Worm (Caenorhabditis elegans): ENCODE results near the gene krr-1.
A peak's percentile ranks its signal among the peaks of the same experiment; 100 is the strongest.

The krr-1 gene

DNA sequence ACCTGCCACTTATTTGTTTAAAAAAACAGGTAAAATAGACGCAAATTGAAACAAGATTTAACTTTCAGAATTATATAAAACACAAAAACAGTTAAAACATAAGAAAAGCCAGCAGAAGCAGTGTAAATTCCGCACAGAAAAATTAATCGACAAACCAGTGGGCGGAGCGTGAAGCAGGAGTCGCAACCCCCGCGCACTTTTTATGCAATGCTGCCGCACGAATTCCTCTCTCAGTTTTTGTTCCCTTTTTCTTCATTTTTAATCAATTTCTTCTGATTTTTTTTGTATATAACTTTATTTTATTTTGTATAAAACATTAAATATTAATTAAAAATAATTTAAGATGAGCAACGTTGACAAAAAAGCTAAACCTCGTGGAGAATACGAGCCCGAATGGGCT, at the start of gene krr-1, which contains the start of gene gei-6:
TSS of gene krr-1 (plus strand) at position 344 of the 400 bp plus-strand sequence.
TSS of gene gei-6 (minus strand) at position 2 of the 400 bp plus-strand sequence.
- TF ChIP-seq W03F9.2 (tag; optimal IDR thresholded peaks at IDR 0.05) (peak; percentile 33), him-1 (tag; optimal IDR thresholded peaks at IDR 0.05) (no peak), dao-5 (tag; optimal IDR thresholded peaks at IDR 0.05) (no peak)

DNA sequence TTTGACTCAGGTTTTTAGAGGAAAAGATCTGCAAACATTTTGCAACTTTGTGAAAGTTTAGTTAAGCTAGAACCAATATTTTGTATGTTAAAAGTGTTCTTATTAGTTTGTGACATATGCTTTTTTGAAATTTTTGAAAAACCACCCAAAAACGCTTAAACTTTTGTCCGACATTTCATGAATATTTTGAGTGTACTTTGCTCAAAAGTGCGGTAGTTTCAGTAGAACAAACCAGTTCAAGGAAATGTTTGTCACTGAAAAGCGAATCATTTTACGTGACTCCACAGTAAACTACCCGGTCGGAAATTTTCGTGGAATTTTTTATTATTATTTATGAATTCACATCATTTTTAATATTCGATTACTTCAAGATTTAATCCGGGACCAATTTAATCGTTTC, 46.4 kb upstream of the krr-1 start, which contains the start of gene pitr-5:
TSS of gene pitr-5 (plus strand) at position 301 of the 400 bp plus-strand sequence.
- TF ChIP-seq him-1 (tag; optimal IDR thresholded peaks at IDR 0.05) (no peak), dao-5 (tag; optimal IDR thresholded peaks at IDR 0.05) (no peak), W03F9.2 (tag; optimal IDR thresholded peaks at IDR 0.05) (no peak)

DNA sequence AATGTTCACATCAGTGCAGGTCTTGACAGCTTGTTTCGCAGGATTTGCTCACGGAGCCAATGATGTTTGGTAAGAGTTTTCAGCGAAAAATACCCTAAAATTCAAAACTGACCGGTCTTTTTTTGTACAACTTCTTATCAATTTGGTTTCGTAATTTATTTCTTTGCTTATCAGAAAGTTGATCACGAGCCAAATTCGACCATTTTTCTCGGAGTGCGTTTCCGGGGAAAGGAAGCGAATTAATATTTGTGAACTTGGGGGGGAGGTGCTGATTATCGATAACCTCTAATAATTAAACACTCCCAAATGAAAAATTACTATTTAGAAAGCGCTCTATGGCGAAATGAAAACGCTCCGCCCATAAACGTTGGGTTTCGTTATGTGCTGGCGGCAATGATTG, 44.4 kb upstream of the krr-1 start:
- TF ChIP-seq dao-5 (tag; optimal IDR thresholded peaks at IDR 0.05) (no peak), him-1 (tag; optimal IDR thresholded peaks at IDR 0.05) (no peak), W03F9.2 (tag; optimal IDR thresholded peaks at IDR 0.05) (no peak)

DNA sequence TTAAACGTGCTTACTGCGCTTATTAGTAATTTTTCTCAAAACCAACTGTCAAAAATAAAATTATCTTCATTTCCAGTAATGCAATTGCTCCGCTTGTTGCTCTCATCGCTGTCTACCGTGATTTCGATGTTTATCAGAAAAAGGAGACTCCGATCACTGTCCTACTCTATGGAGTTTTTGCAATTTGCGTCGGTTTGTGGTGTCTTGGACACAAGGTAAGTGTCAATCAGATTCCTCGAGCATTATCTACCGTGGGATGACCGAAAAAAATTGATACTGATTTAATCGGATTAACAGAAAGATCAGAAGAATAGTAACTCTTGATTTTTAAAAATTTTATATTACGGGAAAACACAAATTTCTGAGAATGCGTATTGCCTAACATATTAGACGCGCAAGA, 43.7 kb upstream of the krr-1 start:
- TF ChIP-seq W03F9.2 (tag; optimal IDR thresholded peaks at IDR 0.05): no peak
- no peak for TF ChIP-seq dao-5 (tag; optimal IDR thresholded peaks at IDR 0.05)
- no peak for TF ChIP-seq him-1 (tag; optimal IDR thresholded peaks at IDR 0.05)

DNA sequence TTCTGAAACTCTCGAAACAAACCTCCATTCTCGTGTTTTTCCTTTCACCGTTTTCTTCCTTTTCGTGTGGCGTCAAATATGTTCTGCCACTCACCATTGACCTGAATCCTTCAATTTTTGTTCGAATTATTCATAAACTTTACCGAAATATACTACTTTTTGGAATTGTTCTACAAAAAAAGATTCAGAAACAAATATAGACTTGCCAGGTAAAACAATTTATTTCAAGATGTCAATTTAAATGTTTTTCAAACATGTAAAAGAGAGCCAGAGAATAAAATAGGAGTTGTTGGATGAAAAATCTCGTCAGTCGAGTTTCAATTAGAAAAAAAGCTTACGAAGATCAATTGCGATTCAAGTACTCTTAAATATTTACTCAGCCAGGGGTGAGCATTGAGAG, 37.4 kb upstream of the krr-1 start, which contains the start of gene F09G2.8:
TSS of gene F09G2.8 (minus strand) at position 101 of the 400 bp plus-strand sequence.
- TF ChIP-seq him-1 (tag; optimal IDR thresholded peaks at IDR 0.05) (no peak), dao-5 (tag; optimal IDR thresholded peaks at IDR 0.05) (no peak), W03F9.2 (tag; optimal IDR thresholded peaks at IDR 0.05) (no peak)

DNA sequence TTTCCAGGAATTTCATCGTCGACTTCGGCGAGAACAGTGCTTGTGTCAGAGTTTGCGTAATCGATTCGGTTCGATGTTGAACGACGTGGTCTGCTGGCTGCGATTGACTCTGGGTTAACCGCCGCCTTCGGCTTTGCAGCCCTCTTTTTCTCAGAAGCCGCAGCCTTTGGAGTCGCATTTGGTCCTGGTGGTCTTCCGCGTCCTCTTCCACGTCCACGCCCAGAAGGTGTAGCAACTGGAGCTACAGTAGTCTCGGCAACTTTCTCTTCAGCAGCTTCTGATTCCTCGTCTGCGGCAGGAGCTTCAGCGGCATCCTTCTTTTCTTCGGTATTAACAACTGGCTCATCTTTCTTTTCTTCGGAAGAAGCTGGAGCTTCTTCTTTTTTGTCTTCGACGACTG, 36.2 kb upstream of the krr-1 start:
- TF ChIP-seq him-1 (tag; optimal IDR thresholded peaks at IDR 0.05): no peak
- no peak for TF ChIP-seq dao-5 (tag; optimal IDR thresholded peaks at IDR 0.05)
- TF ChIP-seq W03F9.2 (tag; optimal IDR thresholded peaks at IDR 0.05): no peak

DNA sequence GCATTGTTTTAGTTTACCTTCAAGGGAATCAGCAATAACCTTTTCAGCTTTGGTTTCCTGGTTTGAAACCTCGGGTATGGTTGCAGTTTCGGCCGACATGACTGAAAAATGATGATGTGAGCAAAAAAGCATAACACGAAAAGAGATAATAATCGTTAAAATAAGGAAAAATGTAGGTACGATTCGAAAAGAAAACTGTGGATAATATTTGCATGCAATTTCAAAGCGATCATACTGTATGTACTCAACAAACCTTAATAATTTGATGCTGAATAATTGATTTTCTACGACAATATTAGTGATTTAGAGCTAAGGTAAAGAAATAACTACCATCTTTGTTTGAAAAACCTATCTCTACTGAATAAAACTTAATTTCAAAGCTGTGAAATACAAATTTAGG, 35.0 kb upstream of the krr-1 start, which contains the start of gene attf-2:
TSS of gene attf-2 (minus strand) at position 101 of the 400 bp plus-strand sequence.
- TF ChIP-seq dao-5 (tag; optimal IDR thresholded peaks at IDR 0.05) (no peak), W03F9.2 (tag; optimal IDR thresholded peaks at IDR 0.05) (no peak)

DNA sequence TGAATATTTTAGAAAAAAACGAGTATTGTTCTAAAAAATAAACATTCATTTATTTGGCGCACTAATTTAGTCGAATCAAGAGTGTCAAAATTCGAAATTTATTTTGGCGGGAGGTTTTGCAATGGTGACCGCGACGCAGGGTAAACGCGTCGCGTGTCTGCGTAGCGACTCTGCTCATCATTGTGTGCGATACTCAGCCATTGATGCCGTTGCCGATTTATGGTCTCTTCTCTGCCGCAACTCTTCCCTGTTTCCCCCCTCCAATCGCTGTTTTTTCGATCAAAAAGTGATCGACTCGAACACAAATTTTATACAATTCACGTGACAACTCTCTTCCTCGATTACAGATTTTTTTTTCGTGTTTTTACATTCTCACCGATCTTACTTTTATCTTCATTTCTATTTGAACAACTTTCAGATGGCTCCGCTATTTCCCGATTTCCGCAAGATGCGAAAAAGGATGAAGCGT, 34.5 kb upstream of the krr-1 start, which contains the start of gene F09G2.2:
TSS of gene F09G2.2 (plus strand) at position 419 of the 469 bp plus-strand sequence.
- TF ChIP-seq him-1 (tag; optimal IDR thresholded peaks at IDR 0.05) (peak; percentile 52), W03F9.2 (tag; optimal IDR thresholded peaks at IDR 0.05) (peak; percentile 93), dao-5 (tag; optimal IDR thresholded peaks at IDR 0.05) (no peak)

DNA sequence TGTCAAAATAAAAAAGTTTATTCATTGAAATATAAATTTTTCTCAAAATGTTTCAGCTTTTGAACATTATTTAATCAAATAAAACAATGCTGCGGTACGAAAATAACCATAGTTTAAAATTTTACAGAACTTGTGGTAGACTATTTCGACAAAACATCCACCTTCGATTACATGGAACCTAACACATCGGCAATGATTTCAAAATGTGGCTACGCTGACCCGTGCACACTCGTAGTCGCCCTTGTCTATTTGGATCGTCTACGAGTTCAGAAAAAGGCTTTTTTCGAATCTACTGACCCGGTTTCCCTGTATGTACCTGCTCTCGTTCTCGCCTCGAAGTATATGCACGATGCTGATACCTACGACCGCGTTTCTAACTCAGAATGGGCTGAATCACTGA, 34.0 kb upstream of the krr-1 start:
- no peak for TF ChIP-seq dao-5 (tag; optimal IDR thresholded peaks at IDR 0.05)
- no peak for TF ChIP-seq W03F9.2 (tag; optimal IDR thresholded peaks at IDR 0.05)
- TF ChIP-seq him-1 (tag; optimal IDR thresholded peaks at IDR 0.05): no peak

DNA sequence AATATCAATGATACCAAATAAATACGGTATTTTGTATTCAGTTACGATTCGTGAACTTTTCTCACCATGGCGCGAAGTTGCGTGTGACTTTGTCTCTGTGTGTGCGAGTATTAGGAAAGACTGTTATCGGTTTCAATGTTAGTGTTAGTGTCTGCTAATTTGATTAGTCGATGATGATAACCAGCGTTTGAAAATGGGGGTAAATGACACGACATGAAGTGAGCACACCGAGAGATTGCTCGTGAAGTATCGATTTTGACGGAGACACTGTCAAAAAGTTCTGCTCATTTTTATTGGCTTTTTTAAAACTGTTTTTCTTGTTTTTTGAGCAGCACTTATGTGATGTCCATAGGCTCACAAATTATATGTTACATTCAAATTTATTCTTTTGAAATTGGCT, 32.6 kb upstream of the krr-1 start:
- TF ChIP-seq W03F9.2 (tag; optimal IDR thresholded peaks at IDR 0.05): no peak
- TF ChIP-seq dao-5 (tag; optimal IDR thresholded peaks at IDR 0.05): no peak
- no peak for TF ChIP-seq him-1 (tag; optimal IDR thresholded peaks at IDR 0.05)

DNA sequence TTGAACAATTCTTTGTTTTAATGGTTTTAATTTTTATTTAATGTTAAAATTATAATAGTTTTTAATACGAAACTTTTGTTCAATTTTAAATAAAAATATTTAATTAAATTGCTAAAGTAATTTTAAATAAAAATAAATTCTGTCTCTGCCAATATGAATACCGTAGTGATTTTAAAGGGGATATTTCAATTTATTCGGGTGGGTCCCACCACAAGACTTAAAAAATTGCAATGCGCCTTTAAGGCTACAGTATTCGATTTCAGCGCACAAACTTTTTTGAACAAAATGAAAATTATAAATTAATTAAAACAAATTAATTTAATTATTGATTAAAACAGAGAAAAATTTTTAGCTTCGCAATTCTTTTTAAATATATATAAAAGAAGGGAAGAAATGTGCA, 31.9 kb upstream of the krr-1 start:
- TF ChIP-seq dao-5 (tag; optimal IDR thresholded peaks at IDR 0.05) (no peak), him-1 (tag; optimal IDR thresholded peaks at IDR 0.05) (no peak), W03F9.2 (tag; optimal IDR thresholded peaks at IDR 0.05) (no peak)

DNA sequence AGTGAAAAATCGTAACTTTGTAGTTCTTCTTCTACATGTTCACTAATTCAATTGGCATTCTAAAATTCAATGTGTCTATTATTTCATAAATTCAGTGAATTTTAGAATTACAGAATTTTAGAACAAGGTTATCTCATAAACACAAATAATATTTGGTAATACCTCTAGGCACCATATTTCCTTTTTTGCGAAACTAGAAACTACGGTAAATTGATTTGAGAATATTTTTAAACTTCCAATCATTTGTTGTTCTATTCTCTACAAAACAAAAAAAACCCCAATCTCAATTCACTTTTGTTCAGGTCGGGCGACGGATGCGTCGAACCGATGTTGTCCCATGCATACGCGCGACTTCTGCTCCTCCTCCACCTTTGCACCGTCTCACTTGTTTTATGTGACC, 31.1 kb upstream of the krr-1 start, which contains the start of gene F09G2.1:
TSS of gene F09G2.1 (plus strand) at position 301 of the 400 bp plus-strand sequence.
- TF ChIP-seq W03F9.2 (tag; optimal IDR thresholded peaks at IDR 0.05) (no peak), him-1 (tag; optimal IDR thresholded peaks at IDR 0.05) (no peak), dao-5 (tag; optimal IDR thresholded peaks at IDR 0.05) (no peak)

DNA sequence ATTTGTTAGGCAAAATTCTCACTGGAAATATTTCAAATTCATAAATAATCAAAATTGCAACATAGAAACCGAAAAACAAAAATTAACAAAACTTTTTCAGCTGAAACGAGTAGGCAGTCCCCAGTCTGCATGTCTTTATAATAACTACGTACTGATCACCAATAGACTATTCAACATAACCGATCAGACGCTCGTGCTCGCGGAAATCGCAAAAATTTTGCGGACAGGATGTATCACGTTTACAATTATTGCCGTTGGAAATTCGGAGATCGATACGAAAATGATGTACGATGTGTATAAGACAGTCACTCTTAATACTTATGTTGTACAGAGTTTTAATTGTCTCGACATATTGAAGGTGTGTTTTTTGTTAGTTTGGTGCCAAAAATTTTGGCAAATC, 29.6 kb upstream of the krr-1 start:
- TF ChIP-seq him-1 (tag; optimal IDR thresholded peaks at IDR 0.05) (no peak), W03F9.2 (tag; optimal IDR thresholded peaks at IDR 0.05) (no peak)

DNA sequence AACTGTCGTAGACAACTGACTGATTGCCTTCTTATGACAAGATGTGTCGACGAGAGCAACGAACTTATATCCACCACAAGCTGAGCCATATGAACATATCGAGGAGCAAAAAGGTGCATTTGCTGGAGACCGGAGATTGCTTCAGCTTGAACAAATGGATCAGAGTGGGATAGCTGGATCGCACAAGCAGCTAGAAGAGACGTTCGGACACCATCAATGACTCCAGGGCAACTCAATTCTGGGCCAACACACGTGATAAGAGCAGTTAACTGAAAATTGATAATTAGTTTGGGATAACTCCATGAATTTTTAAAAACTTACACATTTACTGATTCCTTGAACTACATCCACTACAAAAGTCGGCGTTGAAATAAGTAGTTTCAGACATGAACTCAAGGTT, 22.0 kb upstream of the krr-1 start:
- TF ChIP-seq W03F9.2 (tag; optimal IDR thresholded peaks at IDR 0.05): no peak
- no peak for TF ChIP-seq dao-5 (tag; optimal IDR thresholded peaks at IDR 0.05)
- no peak for TF ChIP-seq him-1 (tag; optimal IDR thresholded peaks at IDR 0.05)

DNA sequence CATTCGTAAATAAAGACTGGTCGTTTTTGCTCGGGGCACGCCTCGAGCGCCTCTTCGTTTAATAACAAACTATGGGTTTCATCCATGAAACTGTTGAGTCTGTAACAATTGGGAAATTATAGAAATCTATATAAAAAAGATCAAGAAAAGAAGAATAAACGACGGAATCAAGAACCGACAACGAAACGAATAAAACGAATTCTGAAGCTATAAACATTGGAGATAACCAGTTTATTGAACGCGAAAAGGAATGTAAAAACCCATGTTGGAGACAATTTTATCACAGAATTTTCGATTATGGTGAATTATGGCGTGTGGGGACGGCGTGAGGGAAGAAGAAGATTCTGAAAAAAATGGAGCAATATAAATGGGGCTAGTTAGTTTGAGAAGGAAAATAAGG, 16.2 kb upstream of the krr-1 start, which contains the start of gene soap-1:
TSS of gene soap-1 (minus strand) at position 101 of the 400 bp plus-strand sequence.
- TF ChIP-seq dao-5 (tag; optimal IDR thresholded peaks at IDR 0.05) (no peak), him-1 (tag; optimal IDR thresholded peaks at IDR 0.05) (no peak), W03F9.2 (tag; optimal IDR thresholded peaks at IDR 0.05) (no peak)
